In genomic region chr2L:10238726-10239652, dm6 we compare ENCODE assay signal across 5 fruit fly cellular contexts.
TF ChIP-seq lines count a peak whose summit lies in the region.

Gene me31B (plus strand): TSS chr2L:10239341.

- no peak for TF ChIP-seq CTCF in whole organism, embryonic (GFP tag; optimal IDR thresholded peaks at IDR 0.05; lab: Kevin White, UChicago)

TF ChIP-seq in whole organism, adult, 20 proteins besides CTCF, POLR2A, EP300 and RAD21:
- TF ChIP-seq tj (GFP tag; optimal IDR thresholded peaks at IDR 0.05; lab: Kevin White, UChicago) = peak; percentile 30
- peak; percentile 70 for TF ChIP-seq kay (GFP tag; lab: Kevin White, UChicago; ENCODE audit: borderline replicate concordance)
- no peak for TF ChIP-seq cnc (optimal IDR thresholded peaks at IDR 0.05; lab: Kevin White, UChicago)

TF ChIP-seq in whole organism, embryonic, 481 proteins besides CTCF, POLR2A, EP300 and RAD21 (continues in another document):
- TF ChIP-seq Dip3 (GFP tag; optimal IDR thresholded peaks at IDR 0.05; lab: Kevin White, UChicago) (no peak), CG12942 (GFP tag; optimal IDR thresholded peaks at IDR 0.05; lab: Kevin White, UChicago) (peak; percentile 38), Lhr (GFP tag; optimal IDR thresholded peaks at IDR 0.05; lab: Kevin White, UChicago) (peak; percentile 7), Sox100B (GFP tag; optimal IDR thresholded peaks at IDR 0.05; lab: Kevin White, UChicago) (peak; percentile 25), CG18476 (GFP tag; optimal IDR thresholded peaks at IDR 0.05; lab: Kevin White, UChicago) (no peak), abd-A (tag; optimal IDR thresholded peaks at IDR 0.05; lab: Kevin White, UChicago) (no peak), nom (GFP tag; optimal IDR thresholded peaks at IDR 0.05; lab: Kevin White, UChicago) (no peak), Med (GFP tag; lab: Kevin White, UChicago) (peak; percentile 27), twi (tag; optimal IDR thresholded peaks at IDR 0.05; lab: Kevin White, UChicago) (peak; percentile 14), CG8388 (GFP tag; optimal IDR thresholded peaks at IDR 0.05; lab: Kevin White, UChicago) (no peak), CG12659 (GFP tag; optimal IDR thresholded peaks at IDR 0.05; lab: Kevin White, UChicago) (peak; percentile 49), insv (GFP tag; optimal IDR thresholded peaks at IDR 0.05; lab: Kevin White, UChicago) (no peak), Sry-δ (GFP tag; optimal IDR thresholded peaks at IDR 0.05; lab: Kevin White, UChicago) (peak; percentile 1), CoRest (tag; optimal IDR thresholded peaks at IDR 0.05; lab: Kevin White, UChicago) (no peak), sr (GFP tag; IDR thresholded peaks at IDR 0.05; lab: Robert Waterston, UW) (no peak), Max (GFP tag; optimal IDR thresholded peaks at IDR 0.05; lab: Kevin White, UChicago) (no peak), eve (GFP tag; optimal IDR thresholded peaks at IDR 0.05; lab: Kevin White, UChicago) (no peak), pita (GFP tag; optimal IDR thresholded peaks at IDR 0.05; lab: Kevin White, UChicago) (no peak), lola (GFP tag; optimal IDR thresholded peaks at IDR 0.05; lab: Kevin White, UChicago) (peak in 1 of 3 experiments; percentile 26), sd (tag; optimal IDR thresholded peaks at IDR 0.05; lab: Kevin White, UChicago) (peak; percentile 15), CG34376 (GFP tag; optimal IDR thresholded peaks at IDR 0.05; lab: Kevin White, UChicago) (no peak), Fer3 (tag; optimal IDR thresholded peaks at IDR 0.05; lab: Kevin White, UChicago) (no peak), CG2712 (tag; optimal IDR thresholded peaks at IDR 0.05; lab: Kevin White, UChicago) (no peak)

TF ChIP-seq in whole organism, prepupa, 60 proteins besides CTCF, POLR2A, EP300 and RAD21:
- TF ChIP-seq CG3919 (GFP tag; optimal IDR thresholded peaks at IDR 0.05; lab: Kevin White, UChicago) (no peak), CG8119 (GFP tag; IDR thresholded peaks at IDR 0.05; lab: Robert Waterston, UW) (no peak), ss (GFP tag; optimal IDR thresholded peaks at IDR 0.05; lab: Kevin White, UChicago) (no peak), CG6808 (GFP tag; optimal IDR thresholded peaks at IDR 0.05; lab: Kevin White, UChicago) (no peak), CG6276 (GFP tag; optimal IDR thresholded peaks at IDR 0.05; lab: Kevin White, UChicago) (no peak), CG11294 (GFP tag; IDR thresholded peaks at IDR 0.05; lab: Robert Waterston, UW) (no peak), CG31627 (GFP tag; optimal IDR thresholded peaks at IDR 0.05; lab: Kevin White, UChicago) (no peak), Eip93F (GFP tag; optimal IDR thresholded peaks at IDR 0.05; lab: Kevin White, UChicago) (peak; percentile 7), eg (GFP tag; IDR thresholded peaks at IDR 0.05; lab: Robert Waterston, UW) (no peak), CG3032 (tag; optimal IDR thresholded peaks at IDR 0.05; lab: Kevin White, UChicago) (peak; percentile 14), CG15336 (GFP tag; IDR thresholded peaks at IDR 0.05; lab: Robert Waterston, UW) (no peak), CG7368 (GFP tag; optimal IDR thresholded peaks at IDR 0.05; lab: Kevin White, UChicago) (no peak)

TF ChIP-seq in whole organism, pupa, 21 proteins besides CTCF, POLR2A, EP300 and RAD21:
- TF ChIP-seq CG9948 (tag; optimal IDR thresholded peaks at IDR 0.05; lab: Kevin White, UChicago) = peak; percentile 16
- no peak for TF ChIP-seq gl (tag; optimal IDR thresholded peaks at IDR 0.05; lab: Kevin White, UChicago)

TF ChIP-seq in whole organism, wandering third instar larva, 38 proteins besides CTCF, POLR2A, EP300 and RAD21:
- TF ChIP-seq Hnf4 (GFP tag; optimal IDR thresholded peaks at IDR 0.05; lab: Kevin White, UChicago) (peak; percentile 1), Myc (optimal IDR thresholded peaks at IDR 0.05; lab: Kevin White, UChicago) (no peak), woc (GFP tag; optimal IDR thresholded peaks at IDR 0.05; lab: Kevin White, UChicago) (peak; percentile 76)
